Worm (Caenorhabditis elegans) whole organism, young adult: Measurements from ENCODE around the gene C08H9.16.

Experiments used
- F10E7.11 ChIP-seq: sonication (generic microtip); optimal IDR thresholded peaks from 2 replicates; lab custom pipeline; 2017; ENCODE audit warnings: mild to moderate bottlenecking, missing genetic modification characterization, moderate library complexity, missing compliant biosample characterization
- F55B11.4 ChIP-seq: sonication (generic microtip); optimal IDR thresholded peaks from 2 replicates; lab custom pipeline; 2016; ENCODE audit warnings: missing compliant biosample characterization, missing genetic modification characterization, borderline replicate concordance; ENCODE audit not compliant: insufficient read depth
- Y53F4B.3 ChIP-seq: fragments of 200-800 bp; sonication (Bioruptor generic); IDR thresholded peaks from 2 replicates; pipeline ENCODE4 v1.3.6; 2022; ENCODE audit warnings: missing genetic modification reagents, missing genetic modification characterization, missing compliant biosample characterization
- ZK185.1 ChIP-seq: sonication (generic microtip); optimal IDR thresholded peaks from 2 replicates; lab custom pipeline; 2016; ENCODE audit warnings: mild to moderate bottlenecking, missing genetic modification characterization, missing compliant biosample characterization; ENCODE audit not compliant: poor library complexity, severe bottlenecking
- bed-2 ChIP-seq: fragments of 200-800 bp; sonication (Bioruptor generic); IDR thresholded peaks from 2 replicates; pipeline ENCODE4 v1.3.6; 2022; ENCODE audit warnings: missing genetic modification reagents, missing genetic modification characterization, missing compliant biosample characterization
- dpl-1 ChIP-seq: fragments of 150-350 bp; optimal IDR thresholded peaks from 2 replicates; lab custom pipeline; 2014; ENCODE audit warnings: missing biosample characterization, missing genetic modification reagents, missing genetic modification characterization
- gei-17 ChIP-seq: fragments of 200-800 bp; sonication (Bioruptor generic); optimal IDR thresholded peaks from 2 replicates; lab custom pipeline; 2018; ENCODE audit warnings: mild to moderate bottlenecking, missing genetic modification characterization, missing compliant biosample characterization
- lsl-1 ChIP-seq: fragments of 200-800 bp; sonication (Bioruptor generic); optimal IDR thresholded peaks from 2 replicates; lab custom pipeline; 2018; ENCODE audit warnings: mild to moderate bottlenecking, missing genetic modification characterization, moderate library complexity, missing compliant biosample characterization
- mes-4 ChIP-seq: sonication (generic microtip); optimal IDR thresholded peaks from 2 replicates; lab custom pipeline; 2016; ENCODE audit warnings: missing genotype, missing genetic modification characterization, missing compliant biosample characterization
- nhr-179 ChIP-seq: sonication (generic microtip); optimal IDR thresholded peaks from 2 replicates; lab custom pipeline; 2016; ENCODE audit warnings: mild to moderate bottlenecking, missing genetic modification characterization, missing compliant biosample characterization
- nhr-90 ChIP-seq: sonication (generic microtip); optimal IDR thresholded peaks from 2 replicates; lab custom pipeline; 2016; ENCODE audit warnings: missing genotype, mild to moderate bottlenecking, missing genetic modification characterization, missing compliant biosample characterization
- sptf-2 ChIP-seq: fragments of 200-800 bp; sonication (Bioruptor generic); optimal IDR thresholded peaks from 2 replicates; lab custom pipeline; 2018; ENCODE audit warnings: mild to moderate bottlenecking, missing genetic modification characterization, missing compliant biosample characterization
- ztf-26 ChIP-seq: sonication (generic microtip); optimal IDR thresholded peaks from 2 replicates; lab custom pipeline; 2017; ENCODE audit warnings: missing genetic modification characterization, missing compliant biosample characterization

- TF ChIP-seq Y53F4B.3 (GFP tag; lab: Robert Waterston, UW), result no peak
- no peak for TF ChIP-seq F10E7.11 (tag; lab: Kevin White, UChicago)
- TF ChIP-seq bed-2 (GFP tag; lab: Robert Waterston, UW), result no peak
- TF ChIP-seq F55B11.4 (tag; lab: Kevin White, UChicago), result no peak
- no peak for TF ChIP-seq ztf-26
- no peak for TF ChIP-seq sptf-2
- TF ChIP-seq dpl-1 (GFP tag; lab: Kevin White, UChicago), result no peak
- TF ChIP-seq ZK185.1 (tag; lab: Kevin White, UChicago), result no peak
- TF ChIP-seq gei-17 (GFP tag; lab: Kevin White, UChicago), result no peak
- no peak for TF ChIP-seq lsl-1 (GFP tag; lab: Kevin White, UChicago)
- TF ChIP-seq nhr-179, result no peak
- TF ChIP-seq nhr-90 (tag; lab: Kevin White, UChicago), result no peak
- TF ChIP-seq mes-4 (tag; lab: Kevin White, UChicago), result no peak
These were observed 38.9 kb downstream of the C08H9.16 start, which contains the start of gene pho-11 for ce11 chrII:9931476-9931875.
